Fruit fly (Drosophila melanogaster) whole organism, embryonic: ENCODE measurements around the gene CG11158.

ENCODE experiments used
- Asciz ChIP-seq: fragments of 200-800 bp; sonication (Bioruptor generic); optimal IDR thresholded peaks from 2 replicates; lab custom pipeline; 2017; ENCODE audit warnings: missing biosample characterization, mild to moderate bottlenecking, missing genetic modification characterization, missing genetic modification reagents
- B-H2 ChIP-seq: fragments of 200-800 bp; sonication (Bioruptor generic); optimal IDR thresholded peaks from 2 replicates; lab custom pipeline; 2018; ENCODE audit warnings: missing biosample characterization, mild to moderate bottlenecking, missing genetic modification characterization
- CG10543 ChIP-seq: fragments of 200-800 bp; sonication (Bioruptor generic); optimal IDR thresholded peaks from 3 replicates; lab custom pipeline; 2017; ENCODE audit warnings: missing biosample characterization, mild to moderate bottlenecking, missing genetic modification characterization, moderate library complexity
- CG11093 ChIP-seq: fragments of 200-800 bp; sonication (Bioruptor generic); IDR thresholded peaks from 3 replicates; pipeline ENCODE4 v1.3.6; 2022; ENCODE audit warnings: missing biosample characterization, missing genetic modification characterization
- CG11695 ChIP-seq: fragments of 200-800 bp; sonication (Bioruptor generic); IDR thresholded peaks from 3 replicates; pipeline ENCODE4 v1.3.6; 2022; ENCODE audit warnings: missing biosample characterization, missing genetic modification characterization
- CG13624 ChIP-seq: fragments of 200-800 bp; sonication (Bioruptor generic); optimal IDR thresholded peaks from 2 replicates; lab custom pipeline; 2016; ENCODE audit warnings: missing biosample characterization, missing genetic modification characterization
- CG1529 ChIP-seq: fragments of 200-800 bp; sonication (Bioruptor generic); optimal IDR thresholded peaks from 3 replicates; lab custom pipeline; 2018; ENCODE audit warnings: missing biosample characterization, missing genetic modification characterization
- CG1647 ChIP-seq: fragments of 200-800 bp; sonication (Bioruptor generic); optimal IDR thresholded peaks from 3 replicates; lab custom pipeline; 2016; ENCODE audit warnings: missing biosample characterization, missing genetic modification characterization
- CG16815 ChIP-seq: fragments of 200-800 bp; sonication (Bioruptor generic); optimal IDR thresholded peaks from 3 replicates; lab custom pipeline; 2017; ENCODE audit warnings: missing biosample characterization, mild to moderate bottlenecking, missing genetic modification characterization
- CG17328 ChIP-seq: fragments of 200-800 bp; sonication (Bioruptor generic); IDR thresholded peaks from 2 replicates; pipeline ENCODE4 v1.3.6; 2022; ENCODE audit warnings: missing biosample characterization, missing genetic modification characterization
- CG17568 ChIP-seq: fragments of 200-800 bp; sonication (Bioruptor generic); optimal IDR thresholded peaks from 2 replicates; lab custom pipeline; 2018; ENCODE audit warnings: missing biosample characterization, mild to moderate bottlenecking, missing genetic modification characterization, moderate library complexity
- CG18599 ChIP-seq: fragments of 200-800 bp; sonication (Bioruptor generic); optimal IDR thresholded peaks from 3 replicates; lab custom pipeline; 2017; ENCODE audit warnings: missing biosample characterization, missing genetic modification characterization, mild to moderate bottlenecking, moderate library complexity, missing genetic modification reagents
- CG3065 ChIP-seq: fragments of 200-800 bp; sonication (Bioruptor generic); optimal IDR thresholded peaks from 2 replicates; lab custom pipeline; 2016; ENCODE audit warnings: missing biosample characterization, missing genetic modification characterization
- CG3726 ChIP-seq: fragments of 200-800 bp; sonication (Bioruptor generic); IDR thresholded peaks from 3 replicates; pipeline ENCODE4, ENCODE4 v1.3.6; 2022; ENCODE audit warnings: missing biosample characterization, missing genetic modification characterization
- CG42726 ChIP-seq: fragments of 200-800 bp; sonication (Bioruptor generic); IDR thresholded peaks from 2 replicates; pipeline ENCODE4 v1.3.6; 2022; ENCODE audit warnings: missing biosample characterization, missing genetic modification characterization; ENCODE audit not compliant: partially characterized antibody
- CG4328 ChIP-seq: fragments of 200-800 bp; sonication (Bioruptor generic); optimal IDR thresholded peaks from 3 replicates; lab custom pipeline; 2017; ENCODE audit warnings: missing biosample characterization, missing genetic modification reagents, missing genetic modification characterization
- CG4360 ChIP-seq: fragments of 200-800 bp; sonication (Bioruptor generic); IDR thresholded peaks from 2 replicates; pipeline ENCODE4 v1.3.6; 2022; ENCODE audit warnings: missing biosample characterization, missing genetic modification characterization
- CG4820 ChIP-seq: fragments of 200-800 bp; sonication (Bioruptor generic); optimal IDR thresholded peaks from 3 replicates; lab custom pipeline; 2016; ENCODE audit warnings: missing biosample characterization, missing genetic modification characterization
- CG7372 ChIP-seq: fragments of 200-800 bp; sonication (Bioruptor generic); IDR thresholded peaks from 2 replicates; pipeline ENCODE4 v1.3.6; 2022; ENCODE audit warnings: missing biosample characterization, missing genetic modification characterization
- Camta ChIP-seq: fragments of 200-800 bp; sonication (Bioruptor generic); optimal IDR thresholded peaks from 2 replicates; lab custom pipeline; 2016; ENCODE audit warnings: missing biosample characterization, missing genetic modification characterization
- Elba2 ChIP-seq: fragments of 200-800 bp; sonication (Bioruptor generic); optimal IDR thresholded peaks from 3 replicates; lab custom pipeline; 2016; ENCODE audit warnings: missing biosample characterization, missing genetic modification characterization
- H15 ChIP-seq: fragments of 200-800 bp; sonication (Bioruptor generic); IDR thresholded peaks from 3 replicates; pipeline ENCODE4 v1.3.6; 2022; ENCODE audit warnings: missing biosample characterization, missing genetic modification characterization
- Hmx ChIP-seq: fragments of 200-800 bp; sonication (Bioruptor generic); optimal IDR thresholded peaks from 2 replicates; lab custom pipeline; 2016; ENCODE audit warnings: missing biosample characterization, missing genetic modification characterization
- MBD-R2 ChIP-seq: fragments of 200-800 bp; sonication (Bioruptor generic); IDR thresholded peaks from 2 replicates; pipeline ENCODE4 v1.3.6; 2022; ENCODE audit warnings: missing biosample characterization, missing genetic modification characterization
- Nf-YB ChIP-seq: fragments of 200-800 bp; sonication (Bioruptor generic); optimal IDR thresholded peaks from 3 replicates; lab custom pipeline; 2019; ENCODE audit warnings: missing biosample characterization, mild to moderate bottlenecking, missing genetic modification characterization, moderate library complexity
- NfI ChIP-seq: fragments of 200-800 bp; sonication (Bioruptor generic); optimal IDR thresholded peaks from 3 replicates; lab custom pipeline; 2018; ENCODE audit warnings: missing biosample characterization, mild to moderate bottlenecking, missing genetic modification characterization, moderate library complexity
- Optix ChIP-seq: fragments of 200-800 bp; sonication (Bioruptor generic); IDR thresholded peaks from 3 replicates; pipeline ENCODE4 v1.3.6; 2022; ENCODE audit warnings: missing biosample characterization, missing genetic modification characterization
- Ravus ChIP-seq: fragments of 200-800 bp; sonication (Bioruptor generic); IDR thresholded peaks from 2 replicates; pipeline ENCODE4 v1.3.6; 2022; ENCODE audit warnings: missing biosample characterization, missing genetic modification characterization
- Spps ChIP-seq: fragments of 200-800 bp; sonication (Bioruptor generic); optimal IDR thresholded peaks from 2 replicates; lab custom pipeline; 2018; ENCODE audit warnings: missing biosample characterization, mild to moderate bottlenecking, missing genetic modification characterization
- aop ChIP-seq: fragments of 200-800 bp; sonication (Bioruptor generic); IDR thresholded peaks from 2 replicates; pipeline ENCODE4 v1.3.6; 2022; ENCODE audit warnings: missing biosample characterization, missing genetic modification characterization
- ap ChIP-seq: fragments of 200-800 bp; sonication (Bioruptor generic); IDR thresholded peaks from 2 replicates; pipeline ENCODE4 v1.3.6; 2022; ENCODE audit warnings: missing biosample characterization, missing genetic modification characterization
- ato ChIP-seq: fragments of 200-800 bp; sonication (Bioruptor generic); IDR thresholded peaks from 2 replicates; pipeline ENCODE4 v1.3.6; 2022; ENCODE audit warnings: missing biosample characterization, missing genetic modification characterization; ENCODE audit not compliant: partially characterized antibody
- bab2 ChIP-seq: fragments of 200-800 bp; sonication (Bioruptor generic); optimal IDR thresholded peaks from 2 replicates; lab custom pipeline; 2016; ENCODE audit warnings: missing biosample characterization, missing genetic modification characterization
- bsh ChIP-seq, 2 experiments: fragments of 200-800 bp; sonication (Bioruptor generic); optimal IDR thresholded peaks; 2 replicates each; lab custom pipeline; 2017 to 2018; ENCODE audit warnings: mild to moderate bottlenecking in 2 of 2, missing biosample characterization in 2 of 2, missing genetic modification characterization in 2 of 2, moderate library complexity in 1 of 2
- crc ChIP-seq: fragments of 200-800 bp; sonication (Bioruptor generic); optimal IDR thresholded peaks from 2 replicates; lab custom pipeline; 2016; ENCODE audit warnings: missing biosample characterization, missing genetic modification characterization
- da ChIP-seq: fragments of 200-800 bp; sonication (Bioruptor generic); optimal IDR thresholded peaks from 2 replicates; lab custom pipeline; 2016; ENCODE audit warnings: missing biosample characterization, missing genetic modification characterization
- dysf ChIP-seq: fragments of 200-800 bp; sonication (Bioruptor generic); IDR thresholded peaks from 3 replicates; pipeline ENCODE4 v1.3.6; 2022; ENCODE audit warnings: missing biosample characterization, missing genetic modification characterization
- esg ChIP-seq: fragments of 200-800 bp; sonication (Bioruptor generic); conservative IDR thresholded peaks from 2 replicates; pipeline ENCODE4 v1.3.6; 2022; ENCODE audit warnings: missing biosample characterization, missing genetic modification characterization
- eyg ChIP-seq: fragments of 200-800 bp; sonication (Bioruptor generic); optimal IDR thresholded peaks from 3 replicates; lab custom pipeline; 2016; ENCODE audit warnings: missing biosample characterization, missing genetic modification characterization
- fd64A ChIP-seq: fragments of 200-800 bp; sonication (Bioruptor generic); optimal IDR thresholded peaks from 3 replicates; lab custom pipeline; 2018; ENCODE audit warnings: missing biosample characterization, mild to moderate bottlenecking, missing genetic modification characterization
- lov ChIP-seq, 2 experiments: fragments of 200-800 bp in 1 of 2; fragments of >200 bp in 1 of 2; sonication (Bioruptor generic) in 1 of 2; IDR thresholded peaks in 1 of 2; optimal IDR thresholded peaks in 1 of 2; 2 replicates in 1 of 2; 3 replicates in 1 of 2; pipeline versions ENCODE4 v1.3.6 to Lab custom; 2017 to 2022; ENCODE audit warnings: missing biosample characterization in 1 of 2, missing genetic modification characterization in 1 of 2
- odd ChIP-seq: fragments of 200-800 bp; sonication (Bioruptor generic); optimal IDR thresholded peaks from 2 replicates; lab custom pipeline; 2017; ENCODE audit warnings: missing biosample characterization, mild to moderate bottlenecking, missing genetic modification characterization
- peb ChIP-seq: fragments of 200-800 bp; sonication (Bioruptor generic); IDR thresholded peaks from 2 replicates; pipeline ENCODE4 v1.3.6; 2022; ENCODE audit warnings: missing biosample characterization, missing genetic modification characterization
- row ChIP-seq: fragments of 200-800 bp; sonication (Bioruptor generic); IDR thresholded peaks from 3 replicates; pipeline ENCODE4 v1.3.6; 2022; ENCODE audit warnings: missing biosample characterization, missing genetic modification characterization
- shn ChIP-seq: fragments of 200-800 bp; sonication (Bioruptor generic); optimal IDR thresholded peaks from 3 replicates; lab custom pipeline; 2016; ENCODE audit warnings: missing biosample characterization, missing genetic modification characterization
- so ChIP-seq: fragments of 200-800 bp; sonication (Bioruptor generic); IDR thresholded peaks from 3 replicates; pipeline ENCODE4 v1.3.6; 2022; ENCODE audit warnings: missing biosample characterization, missing genetic modification characterization
- usp ChIP-seq: fragments of >200 bp; optimal IDR thresholded peaks from 2 replicates; lab custom pipeline; 2017; ENCODE audit warnings: missing biosample characterization, missing genetic modification characterization
- wdn ChIP-seq: fragments of 200-800 bp; sonication (Bioruptor generic); IDR thresholded peaks from 2 replicates; pipeline ENCODE4 v1.3.6; 2022; ENCODE audit warnings: missing biosample characterization, missing genetic modification characterization
- zen2 ChIP-seq: fragments of 200-800 bp; sonication (Bioruptor generic); IDR thresholded peaks from 3 replicates; pipeline ENCODE4 v1.3.6; 2022; ENCODE audit warnings: missing biosample characterization, missing genetic modification characterization; ENCODE audit not compliant: partially characterized antibody
- zf30C ChIP-seq: fragments of 200-800 bp; sonication (Bioruptor generic); optimal IDR thresholded peaks from 3 replicates; lab custom pipeline; 2018; ENCODE audit warnings: missing biosample characterization, mild to moderate bottlenecking, missing genetic modification characterization
- zfh2 ChIP-seq: fragments of 200-800 bp; sonication (Bioruptor generic); optimal IDR thresholded peaks from 2 replicates; lab custom pipeline; 2016; ENCODE audit warnings: missing biosample characterization, missing genetic modification characterization

CG11158 gene

dm6 chrX:13644696-13645393, 37.9 kb upstream of the CG11158 start (continued):
- TF ChIP-seq CG4328 (GFP tag; lab: Kevin White, UChicago) (no peak), Ravus (no peak), zen2 (GFP tag; lab: Robert Waterston, UW) (no peak), CG4360 (GFP tag; lab: Robert Waterston, UW) (0 out of 2 replicates have a peak, but pooled peaks have one; percentile 22), eyg (GFP tag; lab: Kevin White, UChicago) (no peak), bab2 (GFP tag; lab: Kevin White, UChicago) (peak; percentile 17), H15 (GFP tag; lab: Robert Waterston, UW) (no peak), ato (GFP tag; lab: Robert Waterston, UW) (no peak), CG3065 (GFP tag; lab: Kevin White, UChicago) (no peak), lov (optimal IDR thresholded peaks at IDR 0.05; lab: Kevin White, UChicago) (no peak), lov (GFP tag; IDR thresholded peaks at IDR 0.05; lab: Robert Waterston, UW) (no peak), CG1647 (GFP tag; lab: Kevin White, UChicago) (no peak), CG16815 (no peak), odd (GFP tag; lab: Kevin White, UChicago) (no peak), Asciz (peak; percentile 78), aop (GFP tag; lab: Robert Waterston, UW) (no peak), Optix (GFP tag; lab: Robert Waterston, UW) (no peak), bsh (GFP tag; optimal IDR thresholded peaks at IDR 0.05; lab: Kevin White, UChicago) (peak; percentile 28 to 75), CG1529 (peak; percentile 25), CG13624 (GFP tag; lab: Kevin White, UChicago) (no peak), MBD-R2 (no peak), ap (no peak), CG17328 (GFP tag; lab: Robert Waterston, UW) (no peak), CG42726 (GFP tag; lab: Robert Waterston, UW) (no peak), esg (no peak), CG18599 (GFP tag; lab: Kevin White, UChicago) (no peak), Elba2 (GFP tag; lab: Kevin White, UChicago) (no peak), CG3726 (no peak), crc (GFP tag; lab: Kevin White, UChicago) (no peak), NfI (GFP tag; lab: Kevin White, UChicago) (no peak), fd64A (GFP tag; lab: Kevin White, UChicago) (no peak), Nf-YB (GFP tag; lab: Kevin White, UChicago) (peak; percentile 23), CG4820 (GFP tag; lab: Kevin White, UChicago) (no peak), CG7372 (GFP tag; lab: Robert Waterston, UW) (no peak), Spps (tag; lab: Kevin White, UChicago) (no peak), row (no peak), CG11093 (no peak), CG11695 (GFP tag; lab: Robert Waterston, UW) (no peak), Camta (no peak), CG10543 (no peak), B-H2 (GFP tag; lab: Kevin White, UChicago) (no peak), da (GFP tag; lab: Kevin White, UChicago) (no peak), dysf (GFP tag; lab: Robert Waterston, UW) (no peak), so (no peak), zf30C (no peak), Hmx (GFP tag; lab: Kevin White, UChicago) (no peak), peb (GFP tag; lab: Robert Waterston, UW) (no peak), shn (GFP tag; lab: Kevin White, UChicago) (no peak), CG17568 (GFP tag; lab: Kevin White, UChicago) (peak; percentile 63), wdn (no peak), usp (GFP tag; lab: Kevin White, UChicago) (no peak), zfh2 (no peak)
